Fruit fly (Drosophila melanogaster) S2 (cell line): Measurements from ENCODE around the gene Cph.

ENCODE experiments used
- CG8478 ChIP-seq: fragments of >200 bp; optimal IDR thresholded peaks from 2 replicates; lab custom pipeline; 2018
- CTCF ChIP-seq, 2 experiments: fragments of >200 bp; optimal IDR thresholded peaks; 2 replicates each; lab custom pipeline; 2018

- TF ChIP-seq CG8478 (lab: Kevin White, UChicago) = no peak
- no peak for TF ChIP-seq CTCF (optimal IDR thresholded peaks at IDR 0.05; lab: Kevin White, UChicago)
These were observed at the start of gene Cph for dm6 chrX:7137423-7137822.
